Fruit fly (Drosophila melanogaster): ENCODE results near the gene CG16782.
A peak's percentile ranks its signal among the peaks of the same experiment; 100 is the strongest.

The CG16782 gene

DNA sequence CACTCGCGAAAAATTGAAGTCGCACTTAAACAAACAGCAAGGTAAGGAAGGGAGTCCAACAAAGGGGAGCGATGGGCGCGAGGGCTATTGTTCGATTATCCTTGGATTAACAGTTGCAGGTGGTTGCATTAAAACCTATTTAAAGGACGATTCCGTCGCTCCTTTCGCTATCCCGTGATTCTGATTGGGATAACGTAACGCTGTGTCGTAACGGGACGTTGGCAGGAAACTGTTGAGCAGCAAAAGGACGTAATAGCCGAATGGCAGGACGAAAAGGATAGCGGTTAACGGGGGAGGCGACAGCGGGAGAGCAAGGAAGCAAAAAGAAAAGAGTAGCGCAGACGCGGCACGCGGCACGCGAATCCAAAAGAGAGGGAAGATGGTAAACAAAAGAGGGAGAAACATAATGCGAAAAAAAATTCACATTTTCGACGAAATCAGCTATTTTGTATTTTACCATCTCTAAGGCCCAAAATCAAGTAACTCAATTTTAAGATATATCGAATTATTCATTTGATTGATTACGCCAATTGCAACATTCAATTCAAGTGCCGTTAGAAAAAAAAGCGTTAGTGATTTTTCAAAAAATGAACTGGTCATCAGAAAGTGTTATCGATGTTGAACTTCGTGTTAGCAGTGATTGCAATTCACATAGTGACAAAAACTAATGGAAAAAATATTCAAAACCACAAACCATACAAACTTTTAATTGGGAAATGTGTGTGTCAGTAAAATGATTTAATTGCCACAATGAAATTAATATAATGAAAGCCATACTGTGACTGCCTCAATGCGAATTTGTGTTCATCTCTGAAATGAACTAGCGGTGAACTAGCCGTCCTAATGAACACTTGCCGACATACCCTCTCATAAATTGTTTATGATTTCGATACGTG lies 22.3 kb upstream of the CG16782 start, which contains the start of the genes CG10804 and CG10802 (continued):
- TF ChIP-seq CG13894 (tag; optimal IDR thresholded peaks at IDR 0.05) (no peak), CG4360 (GFP tag; IDR thresholded peaks at IDR 0.05) (no peak), vvl (GFP tag; IDR thresholded peaks at IDR 0.05) (peak; percentile 93), MTF-1 (GFP tag; optimal IDR thresholded peaks at IDR 0.05; ENCODE audit: borderline replicate concordance) (no peak), da (GFP tag; optimal IDR thresholded peaks at IDR 0.05) (peak; percentile 60), lov (optimal IDR thresholded peaks at IDR 0.05) (no peak), lov (GFP tag; IDR thresholded peaks at IDR 0.05) (peak; percentile 64; the same call in 1 of the 3 replicates), cato (GFP tag; optimal IDR thresholded peaks at IDR 0.05; ENCODE audit: borderline replicate concordance) (peak; percentile 62), chn (GFP tag; optimal IDR thresholded peaks at IDR 0.05) (peak; percentile 83), PHDP (tag; optimal IDR thresholded peaks at IDR 0.05) (peak; percentile 58), shn (GFP tag; optimal IDR thresholded peaks at IDR 0.05) (peak; percentile 92), bcd (GFP tag; optimal IDR thresholded peaks at IDR 0.05) (peak; percentile 56), Optix (GFP tag; IDR thresholded peaks at IDR 0.05) (peak; percentile 68; the same call in 1 of the 3 replicates), CG9727 (GFP tag; optimal IDR thresholded peaks at IDR 0.05) (peak; percentile 72), Tbp (GFP tag; optimal IDR thresholded peaks at IDR 0.05) (no peak), CG9437 (GFP tag; optimal IDR thresholded peaks at IDR 0.05) (peak; percentile 95), CG10147 (GFP tag; optimal IDR thresholded peaks at IDR 0.05) (peak; percentile 61), onecut (GFP tag; IDR thresholded peaks at IDR 0.05) (peak; percentile 24; the same call in 1 of the 2 replicates), NFAT (GFP tag; IDR thresholded peaks at IDR 0.05) (peak; percentile 77), H2.0 (GFP tag; IDR thresholded peaks at IDR 0.05) (peak; percentile 74), CG17328 (GFP tag; IDR thresholded peaks at IDR 0.05) (peak; percentile 67), cad (GFP tag; optimal IDR thresholded peaks at IDR 0.05) (no peak), CG15269 (tag; optimal IDR thresholded peaks at IDR 0.05) (no peak), CG5245 (GFP tag; optimal IDR thresholded peaks at IDR 0.05) (peak; percentile 34), pum (GFP tag; optimal IDR thresholded peaks at IDR 0.05) (peak; percentile 79), CG17385 (GFP tag; optimal IDR thresholded peaks at IDR 0.05) (peak; percentile 45), CG34224 (GFP tag; IDR thresholded peaks at IDR 0.05; ENCODE audit: partially characterized antibody) (peak; percentile 26; the same call in 1 of the 3 replicates), CG7928 (GFP tag; optimal IDR thresholded peaks at IDR 0.05) (no peak), grau (tag; optimal IDR thresholded peaks at IDR 0.05) (peak; percentile 75), h (optimal IDR thresholded peaks at IDR 0.05) (no peak), YL-1 (GFP tag; optimal IDR thresholded peaks at IDR 0.05) (no peak), Gug (GFP tag; IDR thresholded peaks at IDR 0.05) (peak; percentile 83), pzg (GFP tag; optimal IDR thresholded peaks at IDR 0.05) (peak; percentile 63), btn (GFP tag; optimal IDR thresholded peaks at IDR 0.05) (peak; percentile 26), Kr (GFP tag; optimal IDR thresholded peaks at IDR 0.05) (no peak), CG4730 (GFP tag; IDR thresholded peaks at IDR 0.05) (peak; percentile 65), CG3995 (GFP tag; optimal IDR thresholded peaks at IDR 0.05) (peak; percentile 98), otp (GFP tag; IDR thresholded peaks at IDR 0.05) (peak; percentile 82), Vsx1 (GFP tag; optimal IDR thresholded peaks at IDR 0.05) (peak; percentile 32), ara (GFP tag; IDR thresholded peaks at IDR 0.05) (peak; percentile 85), dm (GFP tag; optimal IDR thresholded peaks at IDR 0.05) (peak; percentile 53), nmo (GFP tag; optimal IDR thresholded peaks at IDR 0.05) (peak; percentile 84), kay (GFP tag; optimal IDR thresholded peaks at IDR 0.05) (peak; percentile 61), crol (GFP tag; IDR thresholded peaks at IDR 0.05) (0 out of 2 replicates have a peak, but pooled peaks have one; percentile 18), CG18764 (GFP tag; optimal IDR thresholded peaks at IDR 0.05) (peak; percentile 70), abd-A (tag; optimal IDR thresholded peaks at IDR 0.05) (no peak), Side (GFP tag; optimal IDR thresholded peaks at IDR 0.05) (peak; percentile 82), Hr39 (optimal IDR thresholded peaks at IDR 0.05) (no peak), CG5180 (GFP tag; optimal IDR thresholded peaks at IDR 0.05) (no peak), CG12942 (GFP tag; optimal IDR thresholded peaks at IDR 0.05) (peak; percentile 70)
